Worm (Caenorhabditis elegans) whole organism, L1 larva: ENCODE results near the gene T24C4.2.

Experiments
- C34B4.2 ChIP-seq: sonication (generic microtip); optimal IDR thresholded peaks from 2 replicates; lab custom pipeline; 2017; ENCODE audit warnings: mild to moderate bottlenecking, missing genetic modification characterization, missing compliant biosample characterization
- alr-1 ChIP-seq: fragments of 200-800 bp; sonication (Bioruptor generic); optimal IDR thresholded peaks from 2 replicates; lab custom pipeline; 2018; ENCODE audit warnings: borderline replicate concordance, mild to moderate bottlenecking, missing genetic modification characterization, missing compliant biosample characterization
- blmp-1 ChIP-seq: fragments of 150-350 bp; optimal IDR thresholded peaks from 2 replicates; lab custom pipeline; 2014; ENCODE audit warnings: missing biosample characterization, missing genetic modification characterization
- ceh-88 ChIP-seq: fragments of 200-800 bp; sonication (Bioruptor generic); IDR thresholded peaks from 2 replicates; pipeline ENCODE4 v1.3.6; 2022; ENCODE audit warnings: missing genetic modification characterization, missing compliant biosample characterization
- fkh-10 ChIP-seq: sonication (generic microtip); optimal IDR thresholded peaks from 2 replicates; lab custom pipeline; 2017; ENCODE audit warnings: missing biosample characterization, missing genetic modification reagents, missing genetic modification characterization
- irx-1 ChIP-seq: sonication (generic microtip); optimal IDR thresholded peaks from 2 replicates; lab custom pipeline; 2016; ENCODE audit warnings: missing genetic modification characterization, missing compliant biosample characterization
- nhr-11 ChIP-seq: fragments of 150-350 bp; optimal IDR thresholded peaks from 2 replicates; lab custom pipeline; 2014; ENCODE audit warnings: missing biosample characterization, missing genetic modification characterization
- nhr-20 ChIP-seq: sonication (generic microtip); optimal IDR thresholded peaks from 2 replicates; lab custom pipeline; 2016; ENCODE audit warnings: mild to moderate bottlenecking, missing genetic modification characterization, missing compliant biosample characterization
- nhr-77 ChIP-seq: fragments of 150-350 bp; optimal IDR thresholded peaks from 2 replicates; lab custom pipeline; 2014; ENCODE audit warnings: missing biosample characterization, missing genetic modification characterization
- pax-3 ChIP-seq: fragments of 200-800 bp; sonication (Bioruptor generic); optimal IDR thresholded peaks from 2 replicates; lab custom pipeline; 2018; ENCODE audit warnings: mild to moderate bottlenecking, missing genetic modification characterization, moderate library complexity, missing compliant biosample characterization
- sox-4 ChIP-seq: sonication (generic microtip); optimal IDR thresholded peaks from 2 replicates; lab custom pipeline; 2016; ENCODE audit warnings: missing genetic modification characterization, missing compliant biosample characterization
- sup-37 ChIP-seq: fragments of 200-800 bp; sonication (Bioruptor generic); optimal IDR thresholded peaks from 2 replicates; lab custom pipeline; 2018; ENCODE audit warnings: mild to moderate bottlenecking, missing genetic modification characterization, missing compliant biosample characterization
- xbp-1 ChIP-seq: sonication (generic microtip); optimal IDR thresholded peaks from 2 replicates; lab custom pipeline; 2016; ENCODE audit warnings: missing genetic modification characterization, missing compliant biosample characterization

- TF ChIP-seq xbp-1 (tag; lab: Kevin White, UChicago) (peak; percentile 18), nhr-11 (tag; lab: Kevin White, UChicago) (peak; percentile 22), fkh-10 (GFP tag; lab: Kevin White, UChicago) (peak; percentile 60), sox-4 (tag; lab: Kevin White, UChicago) (no peak), irx-1 (tag; lab: Kevin White, UChicago) (no peak), nhr-20 (peak; percentile 31), ceh-88 (peak; percentile 73), nhr-77 (tag; lab: Kevin White, UChicago) (peak; percentile 51), alr-1 (tag; lab: Kevin White, UChicago) (no peak), sup-37 (peak; percentile 74), blmp-1 (tag; lab: Kevin White, UChicago) (no peak), pax-3 (peak; percentile 71), C34B4.2 (peak; percentile 55)
These were observed 34.0 kb downstream of the T24C4.2 start for ce11 chrIII:835713-836278.
